Worm (Caenorhabditis elegans) whole organism, L1 larva: ENCODE data around the gene gcy-33.

Experiments
- Y116A8C.19 ChIP-seq: sonication (generic microtip); optimal IDR thresholded peaks from 2 replicates; lab custom pipeline; 2016; ENCODE audit warnings: missing compliant biosample characterization, missing genetic modification characterization, borderline replicate concordance
- dpl-1 ChIP-seq, 3 experiments: fragments of 150-350 bp in 2 of 3; sonication (generic microtip) in 1 of 3; optimal IDR thresholded peaks; 2 replicates each; lab custom pipeline; 2014 to 2017; ENCODE audit warnings: missing biosample characterization in 3 of 3, missing genetic modification characterization in 3 of 3, missing genetic modification reagents in 3 of 3
- nhr-12 ChIP-seq: sonication (generic microtip); optimal IDR thresholded peaks from 2 replicates; lab custom pipeline; 2017; ENCODE audit warnings: missing biosample characterization, missing genetic modification characterization
- nhr-237 ChIP-seq: fragments of 150-350 bp; optimal IDR thresholded peaks from 2 replicates; lab custom pipeline; 2014; ENCODE audit warnings: missing biosample characterization, missing genetic modification characterization
- nhr-28 ChIP-seq: fragments of 150-350 bp; optimal IDR thresholded peaks from 2 replicates; lab custom pipeline; 2014; ENCODE audit warnings: missing biosample characterization, missing genetic modification characterization
- nhr-77 ChIP-seq: fragments of 150-350 bp; optimal IDR thresholded peaks from 2 replicates; lab custom pipeline; 2014; ENCODE audit warnings: missing biosample characterization, missing genetic modification characterization
- pqm-1 ChIP-seq: sonication (generic microtip); optimal IDR thresholded peaks from 3 replicates; lab custom pipeline; 2017; ENCODE audit warnings: missing biosample characterization, missing genetic modification characterization
- unc-30 ChIP-seq: sonication (generic microtip); optimal IDR thresholded peaks from 2 replicates; lab custom pipeline; 2017; ENCODE audit warnings: missing biosample characterization, missing genetic modification characterization
- unc-62 ChIP-seq: fragments of 150-350 bp; optimal IDR thresholded peaks from 2 replicates; lab custom pipeline; 2014; ENCODE audit warnings: missing biosample characterization, missing genetic modification reagents, missing genetic modification characterization

ce11 chrV:12026878-12027477 lies 25.4 kb upstream of the gcy-33 start:
- TF ChIP-seq nhr-12 (tag; lab: Kevin White, UChicago) (no peak), nhr-28 (tag; lab: Kevin White, UChicago) (no peak), dpl-1 (GFP tag; optimal IDR thresholded peaks at IDR 0.05; lab: Kevin White, UChicago) (peak in 1 of 3 experiments; percentile 23), nhr-237 (tag; lab: Kevin White, UChicago) (no peak), Y116A8C.19 (tag; lab: Kevin White, UChicago) (no peak), nhr-77 (no peak), pqm-1 (no peak), unc-30 (tag; lab: Kevin White, UChicago) (no peak), unc-62 (GFP tag; lab: Kevin White, UChicago) (no peak)
